Worm (Caenorhabditis elegans): ENCODE results near the gene col-139.

DNA sequence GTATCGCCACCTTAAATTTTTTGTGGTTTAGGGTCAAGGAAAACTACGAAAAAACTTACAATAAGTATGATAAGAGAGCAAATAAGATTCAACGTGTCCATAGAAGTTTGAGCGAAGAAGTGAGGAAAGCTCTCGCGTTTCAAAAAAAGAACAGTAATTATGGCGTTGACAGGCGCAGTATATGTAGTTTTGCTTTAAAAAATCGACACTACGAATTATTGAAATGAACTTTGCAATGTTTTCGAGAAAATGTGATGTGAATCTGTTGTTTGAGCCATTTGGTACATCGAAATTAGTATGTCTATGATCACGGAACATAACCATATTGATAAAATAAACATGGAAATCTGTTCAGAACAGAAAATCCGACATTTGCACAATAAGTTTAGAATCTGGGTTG is 8.6 kb upstream of the col-139 start, which contains the start of gene srx-74:
- no peak for TF ChIP-seq mdl-1 (tag; optimal IDR thresholded peaks at IDR 0.05)
- TF ChIP-seq snpc-4 (tag; optimal IDR thresholded peaks at IDR 0.05) = no peak
- no peak for TF ChIP-seq lin-15B (tag; optimal IDR thresholded peaks at IDR 0.05)
- no peak for TF ChIP-seq pha-4 (GFP tag; IDR thresholded peaks at IDR 0.05)
- no peak for TF ChIP-seq pha-4 (tag; optimal IDR thresholded peaks at IDR 0.05)
- no peak for TF ChIP-seq egl-43 (GFP tag; IDR thresholded peaks at IDR 0.05)
- TF ChIP-seq nhr-237 (tag; optimal IDR thresholded peaks at IDR 0.05) = no peak
- no peak for TF ChIP-seq ceh-28 (tag; optimal IDR thresholded peaks at IDR 0.05)
- no peak for TF ChIP-seq pqm-1 (tag; optimal IDR thresholded peaks at IDR 0.05)

Measured in whole organism, L4 larva.